Worm (Caenorhabditis elegans): Measurements from ENCODE around the gene F27C8.2.

DNA sequence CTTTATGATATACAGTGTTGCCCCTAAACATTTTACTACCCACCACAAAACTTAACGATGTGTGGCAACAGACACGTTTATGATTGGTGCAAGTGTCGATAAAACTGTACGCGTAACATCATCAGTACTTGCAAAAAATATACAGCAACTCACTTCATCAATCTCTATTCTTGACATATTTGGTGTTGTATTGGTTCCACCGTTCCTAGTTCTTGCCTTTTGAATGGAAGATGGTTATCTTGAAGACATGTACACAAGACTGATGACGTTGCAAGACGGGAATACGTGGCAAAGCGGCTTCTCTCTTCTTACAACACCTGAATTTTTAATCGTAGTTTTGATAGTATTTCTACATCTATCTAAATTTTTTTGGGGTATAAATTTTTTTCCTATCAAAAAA lies 14.8 kb downstream of the F27C8.2 start:
- TF ChIP-seq nhr-11 (tag; optimal IDR thresholded peaks at IDR 0.05) (no peak), pag-3 (tag; optimal IDR thresholded peaks at IDR 0.05; ENCODE audit: borderline replicate concordance) (no peak)

All from whole organism, late embryonic.